Fruit fly (Drosophila melanogaster) S2 (cell line): ENCODE measurements around the gene CG34296.

Experiments used
- CG8478 ChIP-seq: fragments of >200 bp; optimal IDR thresholded peaks from 2 replicates; lab custom pipeline; 2018
- CTCF ChIP-seq, 2 experiments: fragments of >200 bp; optimal IDR thresholded peaks; 2 replicates each; lab custom pipeline; 2018

DNA sequence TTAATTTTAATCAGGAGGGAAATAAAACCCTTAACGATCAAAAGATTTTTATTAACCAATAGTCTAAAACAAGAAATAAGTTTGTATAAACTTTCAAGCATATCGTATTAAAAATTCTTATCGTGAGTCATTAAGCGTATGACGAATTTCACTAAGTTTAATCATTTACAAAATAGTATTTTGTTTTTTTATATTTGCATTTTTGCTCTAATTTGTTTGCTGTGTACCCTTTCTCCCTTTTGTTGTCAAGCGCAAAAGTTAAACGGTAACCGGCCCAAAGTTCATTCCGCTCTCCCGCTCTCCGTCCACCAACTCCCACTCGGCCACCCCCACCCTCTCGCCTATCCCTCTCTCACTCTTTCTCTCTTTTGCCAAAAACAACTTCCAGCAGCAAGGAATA, 41.5 kb downstream of the CG34296 start:
- TF ChIP-seq CG8478 (lab: Kevin White, UChicago) (no peak), CTCF (optimal IDR thresholded peaks at IDR 0.05; lab: Kevin White, UChicago) (no peak)
